Fruit fly (Drosophila melanogaster) whole organism, embryonic: ENCODE data around the gene CG13721.
A peak's percentile ranks its signal among the peaks of the same experiment; 100 is the strongest.

ENCODE experiments used
- BEAF-32 ChIP-seq: fragments of 200-800 bp; sonication (Bioruptor generic); optimal IDR thresholded peaks from 3 replicates; lab custom pipeline; 2017; ENCODE audit warnings: missing biosample characterization, missing genetic modification characterization, mild to moderate bottlenecking, moderate library complexity, missing genetic modification reagents
- CG11695 ChIP-seq: fragments of 200-800 bp; sonication (Bioruptor generic); IDR thresholded peaks from 3 replicates; pipeline ENCODE4 v1.3.6; 2022; ENCODE audit warnings: missing biosample characterization, missing genetic modification characterization
- CG13296 ChIP-seq: fragments of 200-800 bp; sonication (Bioruptor generic); optimal IDR thresholded peaks from 3 replicates; lab custom pipeline; 2018; ENCODE audit warnings: missing biosample characterization, mild to moderate bottlenecking, missing genetic modification characterization
- CG13775 ChIP-seq: fragments of 200-800 bp; sonication (Bioruptor generic); optimal IDR thresholded peaks from 3 replicates; lab custom pipeline; 2017; ENCODE audit warnings: missing biosample characterization, mild to moderate bottlenecking, missing genetic modification characterization
- CG14667 ChIP-seq: fragments of 200-800 bp; sonication (Bioruptor generic); IDR thresholded peaks from 2 replicates; pipeline ENCODE4 v1.3.6; 2022; ENCODE audit warnings: missing biosample characterization, missing genetic modification characterization
- CG14860 ChIP-seq: fragments of 200-800 bp; sonication (Bioruptor generic); IDR thresholded peaks from 3 replicates; pipeline ENCODE4 v1.3.6; 2022; ENCODE audit warnings: missing biosample characterization, missing genetic modification characterization; ENCODE audit not compliant: partially characterized antibody
- CG1647 ChIP-seq: fragments of 200-800 bp; sonication (Bioruptor generic); optimal IDR thresholded peaks from 3 replicates; lab custom pipeline; 2016; ENCODE audit warnings: missing biosample characterization, missing genetic modification characterization
- CG16813 ChIP-seq: fragments of 200-800 bp; sonication (Bioruptor generic); IDR thresholded peaks from 3 replicates; pipeline ENCODE4 v1.3.6; 2022; ENCODE audit warnings: missing biosample characterization, missing genetic modification characterization; ENCODE audit not compliant: partially characterized antibody
- CG2116 ChIP-seq: fragments of 200-800 bp; sonication (Bioruptor generic); optimal IDR thresholded peaks from 3 replicates; lab custom pipeline; 2018; ENCODE audit warnings: missing biosample characterization, mild to moderate bottlenecking, missing genetic modification characterization
- CG2889 ChIP-seq: fragments of 200-800 bp; sonication (Bioruptor generic); IDR thresholded peaks from 3 replicates; pipeline ENCODE4 v1.3.6; 2022; ENCODE audit warnings: missing biosample characterization, missing genetic modification characterization
- CG31441 ChIP-seq: fragments of 200-800 bp; sonication (Bioruptor generic); IDR thresholded peaks from 2 replicates; pipeline ENCODE4 v1.3.6; 2022; ENCODE audit warnings: missing biosample characterization, missing genetic modification characterization
- CG3726 ChIP-seq: fragments of 200-800 bp; sonication (Bioruptor generic); IDR thresholded peaks from 3 replicates; pipeline ENCODE4, ENCODE4 v1.3.6; 2022; ENCODE audit warnings: missing biosample characterization, missing genetic modification characterization
- CG3838 ChIP-seq: fragments of 200-800 bp; sonication (Bioruptor generic); optimal IDR thresholded peaks from 3 replicates; lab custom pipeline; 2016; ENCODE audit warnings: missing biosample characterization, missing genetic modification characterization
- CG4282 ChIP-seq: fragments of 200-800 bp; sonication (Bioruptor generic); optimal IDR thresholded peaks from 2 replicates; lab custom pipeline; 2016; ENCODE audit warnings: missing biosample characterization, missing genetic modification characterization
- CG5953 ChIP-seq: fragments of 200-800 bp; sonication (Bioruptor generic); IDR thresholded peaks from 2 replicates; pipeline ENCODE4 v1.3.6; 2022; ENCODE audit warnings: missing biosample characterization, missing genetic modification characterization
- CG6175 ChIP-seq: fragments of 200-800 bp; sonication (Bioruptor generic); IDR thresholded peaks from 3 replicates; pipeline ENCODE4 v1.3.6; 2022; ENCODE audit warnings: missing biosample characterization, missing genetic modification characterization
- CG6683 ChIP-seq: fragments of 200-800 bp; sonication (Bioruptor generic); optimal IDR thresholded peaks from 2 replicates; lab custom pipeline; 2017; ENCODE audit warnings: missing biosample characterization, mild to moderate bottlenecking, missing genetic modification characterization, missing genetic modification reagents
- CG6765 ChIP-seq: fragments of 200-800 bp; sonication (Bioruptor generic); optimal IDR thresholded peaks from 3 replicates; lab custom pipeline; 2017; ENCODE audit warnings: missing biosample characterization, mild to moderate bottlenecking, missing genetic modification characterization
- CG6813 ChIP-seq: fragments of 200-800 bp; sonication (Bioruptor generic); optimal IDR thresholded peaks from 2 replicates; lab custom pipeline; 2017; ENCODE audit warnings: missing biosample characterization, missing genetic modification characterization, mild to moderate bottlenecking, moderate library complexity, missing genetic modification reagents
- CG8359 ChIP-seq: fragments of 200-800 bp; sonication (Bioruptor generic); optimal IDR thresholded peaks from 2 replicates; lab custom pipeline; 2017; ENCODE audit warnings: missing biosample characterization, mild to moderate bottlenecking, missing genetic modification characterization, borderline replicate concordance
- CG9215 ChIP-seq: fragments of 200-800 bp; sonication (Bioruptor generic); IDR thresholded peaks from 2 replicates; pipeline ENCODE4 v1.3.6; 2022; ENCODE audit warnings: missing biosample characterization, missing genetic modification characterization
- CG9876 ChIP-seq: fragments of 200-800 bp; sonication (Bioruptor generic); optimal IDR thresholded peaks from 2 replicates; lab custom pipeline; 2016; ENCODE audit warnings: missing biosample characterization, missing genetic modification characterization
- CG9932 ChIP-seq: fragments of 200-800 bp; sonication (Bioruptor generic); IDR thresholded peaks from 2 replicates; pipeline ENCODE4 v1.3.6; 2022; ENCODE audit warnings: missing biosample characterization, missing genetic modification characterization
- CTCF ChIP-seq: fragments of 200-800 bp; sonication (Bioruptor generic); optimal IDR thresholded peaks from 2 replicates; lab custom pipeline; 2017; ENCODE audit warnings: missing biosample characterization, mild to moderate bottlenecking, missing genetic modification characterization, moderate library complexity
- Dip2 ChIP-seq: fragments of 200-800 bp; sonication (Bioruptor generic); IDR thresholded peaks from 2 replicates; pipeline ENCODE4 v1.3.6; 2022; ENCODE audit warnings: missing biosample characterization, missing genetic modification characterization
- Hr3 ChIP-seq: fragments of 200-800 bp; sonication (Bioruptor generic); optimal IDR thresholded peaks from 3 replicates; lab custom pipeline; 2016; ENCODE audit warnings: missing biosample characterization, missing genetic modification characterization
- Hr51 ChIP-seq, 2 experiments: fragments of 200-800 bp; sonication (Bioruptor generic); optimal IDR thresholded peaks; 2 replicates in 1 of 2; 3 replicates in 1 of 2; lab custom pipeline; 2016 to 2018; ENCODE audit warnings: missing biosample characterization in 2 of 2, missing genetic modification characterization in 2 of 2, mild to moderate bottlenecking in 1 of 2, moderate library complexity in 1 of 2
- Lpt ChIP-seq: fragments of >200 bp; optimal IDR thresholded peaks from 2 replicates; lab custom pipeline; 2018; ENCODE audit warnings: missing biosample characterization, missing genetic modification characterization
- Mrtf ChIP-seq: fragments of 200-800 bp; sonication (Bioruptor generic); IDR thresholded peaks from 3 replicates; pipeline ENCODE4 v1.3.6; 2022; ENCODE audit warnings: missing biosample characterization, missing genetic modification characterization
- Oaz ChIP-seq: fragments of 200-800 bp; sonication (Bioruptor generic); IDR thresholded peaks from 2 replicates; pipeline ENCODE4 v1.3.6; 2022; ENCODE audit warnings: missing biosample characterization, missing genetic modification characterization
- Poxn ChIP-seq: fragments of 200-800 bp; sonication (Bioruptor generic); IDR thresholded peaks from 2 replicates; pipeline ENCODE4 v1.3.6; 2022; ENCODE audit warnings: missing biosample characterization, missing genetic modification characterization
- abd-A ChIP-seq: fragments of 200-800 bp; sonication (Bioruptor generic); optimal IDR thresholded peaks from 3 replicates; lab custom pipeline; 2019; ENCODE audit warnings: missing biosample characterization, mild to moderate bottlenecking, missing genetic modification characterization, moderate library complexity
- ara ChIP-seq: fragments of 200-800 bp; sonication (Bioruptor generic); IDR thresholded peaks from 2 replicates; pipeline ENCODE4 v1.3.6; 2022; ENCODE audit warnings: missing biosample characterization, missing genetic modification characterization
- bowl ChIP-seq: fragments of 200-800 bp; sonication (Bioruptor generic); IDR thresholded peaks from 2 replicates; pipeline ENCODE4 v1.3.6; 2022; ENCODE audit warnings: missing biosample characterization, missing genetic modification characterization
- dan ChIP-seq: fragments of 200-800 bp; sonication (Bioruptor generic); IDR thresholded peaks from 2 replicates; pipeline ENCODE4 v1.3.6; 2022; ENCODE audit warnings: missing biosample characterization, missing genetic modification characterization
- dimm ChIP-seq: fragments of 200-800 bp; sonication (Bioruptor generic); IDR thresholded peaks from 2 replicates; pipeline ENCODE4 v1.3.6; 2022; ENCODE audit warnings: missing biosample characterization, missing genetic modification characterization
- ems ChIP-seq: fragments of 200-800 bp; sonication (Bioruptor generic); optimal IDR thresholded peaks from 3 replicates; lab custom pipeline; 2016; ENCODE audit warnings: missing biosample characterization, missing genetic modification characterization
- exex ChIP-seq: fragments of 200-800 bp; sonication (Bioruptor generic); optimal IDR thresholded peaks from 4 replicates; lab custom pipeline; 2018; ENCODE audit warnings: missing biosample characterization, mild to moderate bottlenecking, missing genetic modification characterization, moderate library complexity
- grn ChIP-seq: fragments of 200-800 bp; sonication (Bioruptor generic); optimal IDR thresholded peaks from 3 replicates; lab custom pipeline; 2017; ENCODE audit warnings: missing biosample characterization, missing genetic modification characterization
- lab ChIP-seq: fragments of 200-800 bp; sonication (Bioruptor generic); optimal IDR thresholded peaks from 3 replicates; lab custom pipeline; 2017; ENCODE audit warnings: missing biosample characterization, missing genetic modification characterization, mild to moderate bottlenecking, moderate library complexity, missing genetic modification reagents
- lbe ChIP-seq: fragments of 200-800 bp; sonication (Bioruptor generic); optimal IDR thresholded peaks from 2 replicates; lab custom pipeline; 2016; ENCODE audit warnings: missing biosample characterization, mild to moderate bottlenecking, missing genetic modification characterization
- odd ChIP-seq: fragments of 200-800 bp; sonication (Bioruptor generic); optimal IDR thresholded peaks from 2 replicates; lab custom pipeline; 2017; ENCODE audit warnings: missing biosample characterization, mild to moderate bottlenecking, missing genetic modification characterization
- otp ChIP-seq: fragments of 200-800 bp; sonication (Bioruptor generic); IDR thresholded peaks from 3 replicates; pipeline ENCODE4, ENCODE4 v1.3.6; 2022; ENCODE audit warnings: missing biosample characterization, missing genetic modification characterization
- pum ChIP-seq: fragments of 200-800 bp; sonication (Bioruptor generic); optimal IDR thresholded peaks from 2 replicates; lab custom pipeline; 2016; ENCODE audit warnings: missing biosample characterization, missing genetic modification characterization
- run ChIP-seq: fragments of 200-800 bp; sonication (Bioruptor generic); optimal IDR thresholded peaks from 3 replicates; lab custom pipeline; 2018; ENCODE audit warnings: missing biosample characterization, mild to moderate bottlenecking, missing genetic modification characterization
- sqz ChIP-seq: fragments of 200-800 bp; sonication (Bioruptor generic); optimal IDR thresholded peaks from 3 replicates; lab custom pipeline; 2018; ENCODE audit warnings: missing biosample characterization, mild to moderate bottlenecking, missing genetic modification characterization
- toy ChIP-seq: fragments of 200-800 bp; sonication (Bioruptor generic); IDR thresholded peaks from 2 replicates; pipeline ENCODE4 v1.3.6; 2022; ENCODE audit warnings: missing biosample characterization, missing genetic modification characterization
- wdn ChIP-seq: fragments of 200-800 bp; sonication (Bioruptor generic); IDR thresholded peaks from 2 replicates; pipeline ENCODE4 v1.3.6; 2022; ENCODE audit warnings: missing biosample characterization, missing genetic modification characterization
- yki ChIP-seq: fragments of >200 bp; optimal IDR thresholded peaks from 3 replicates; lab custom pipeline; 2018
- zen ChIP-seq: fragments of 200-800 bp; sonication (Bioruptor generic); optimal IDR thresholded peaks from 3 replicates; lab custom pipeline; 2018; ENCODE audit warnings: missing biosample characterization, mild to moderate bottlenecking, missing genetic modification characterization, moderate library complexity
- zfh2 ChIP-seq: fragments of 200-800 bp; sonication (Bioruptor generic); optimal IDR thresholded peaks from 2 replicates; lab custom pipeline; 2016; ENCODE audit warnings: missing biosample characterization, missing genetic modification characterization

CG13721 gene

DNA sequence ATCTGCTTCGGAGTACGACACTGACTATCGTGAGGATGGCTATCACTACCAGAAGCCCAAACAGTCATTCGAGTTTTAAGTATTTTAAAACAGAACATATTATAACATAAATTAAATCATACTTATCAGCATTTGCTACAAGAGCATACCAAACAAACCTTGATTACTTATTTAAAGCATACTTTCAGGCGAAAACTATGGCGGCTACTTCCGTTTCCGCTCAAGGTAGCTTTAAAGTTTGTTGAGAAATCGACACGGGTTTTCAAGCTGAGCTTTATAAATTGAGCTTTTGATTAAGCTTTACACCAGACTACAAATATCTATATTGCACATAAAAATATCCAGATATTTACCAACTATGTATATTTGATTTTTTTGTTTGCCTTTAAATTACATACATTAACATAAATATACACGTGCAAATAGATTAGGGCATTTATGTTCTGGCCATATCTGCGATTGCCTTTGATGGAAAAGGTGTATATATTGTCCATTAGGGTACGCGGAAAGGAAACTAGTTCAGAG, 22.6 kb downstream of the CG13721 start (continued):
- TF ChIP-seq ems (GFP tag; lab: Kevin White, UChicago) = peak; percentile 70
- peak; percentile 97 for TF ChIP-seq lab (GFP tag; lab: Kevin White, UChicago)
- TF ChIP-seq CG13296 = peak; percentile 95
- TF ChIP-seq CG3726 = peak; percentile 57; the same call in 1 of the 3 replicates
- no peak for TF ChIP-seq Oaz (GFP tag; lab: Robert Waterston, UW)
- TF ChIP-seq Hr51 (GFP tag; optimal IDR thresholded peaks at IDR 0.05; lab: Kevin White, UChicago) = peak; percentile 49 to 83
- no peak for TF ChIP-seq CG2889 (GFP tag; lab: Robert Waterston, UW)
- TF ChIP-seq Mrtf (GFP tag; lab: Robert Waterston, UW) = no peak
- TF ChIP-seq CG6765 (GFP tag; lab: Kevin White, UChicago) = peak; percentile 98
- TF ChIP-seq CG5953 (GFP tag; lab: Robert Waterston, UW) = peak; percentile 81
- peak; percentile 71 for TF ChIP-seq sqz
- TF ChIP-seq yki (lab: Kevin White, UChicago) = no peak
- no peak for TF ChIP-seq dan (GFP tag; lab: Robert Waterston, UW)
- peak; percentile 57 for TF ChIP-seq exex (tag; lab: Kevin White, UChicago)
- peak; percentile 69 for TF ChIP-seq CTCF
- peak; percentile 52 for TF ChIP-seq CG1647 (GFP tag; lab: Kevin White, UChicago)
- no peak for TF ChIP-seq Dip2 (GFP tag; lab: Robert Waterston, UW)
- TF ChIP-seq toy (GFP tag; lab: Robert Waterston, UW) = 0 out of 2 replicates have a peak, but pooled peaks have one; percentile 32
- TF ChIP-seq CG9932 (GFP tag; lab: Robert Waterston, UW) = peak; percentile 28; the same call in 1 of the 2 replicates
- TF ChIP-seq CG31441 = peak; percentile 80
- TF ChIP-seq CG13775 (GFP tag; lab: Kevin White, UChicago) = peak; percentile 76
- TF ChIP-seq CG14860 (GFP tag; lab: Robert Waterston, UW) = no peak
- peak; percentile 40 for TF ChIP-seq CG9876 (GFP tag; lab: Kevin White, UChicago)
- TF ChIP-seq otp (GFP tag; lab: Robert Waterston, UW) = peak; percentile 84; the same call in 2 of the 3 replicates
- peak; percentile 42; the same call in 1 of the 2 replicates for TF ChIP-seq bowl (GFP tag; lab: Robert Waterston, UW)
- peak; percentile 75 for TF ChIP-seq run
- TF ChIP-seq lbe (GFP tag; lab: Kevin White, UChicago) = no peak
- no peak for TF ChIP-seq CG9215 (GFP tag; lab: Robert Waterston, UW)
- no peak for TF ChIP-seq CG16813 (GFP tag; lab: Robert Waterston, UW)
- peak; percentile 56 for TF ChIP-seq CG3838 (GFP tag; lab: Kevin White, UChicago)
- TF ChIP-seq CG11695 = 0 out of 3 replicates have a peak, but pooled peaks have one; percentile 44
- TF ChIP-seq abd-A (tag; lab: Kevin White, UChicago) = peak; percentile 84
- no peak for TF ChIP-seq CG4282 (GFP tag; lab: Kevin White, UChicago)
- no peak for TF ChIP-seq zen (tag; lab: Kevin White, UChicago)
- no peak for TF ChIP-seq Hr3 (GFP tag; lab: Kevin White, UChicago)
- TF ChIP-seq zfh2 = no peak
- TF ChIP-seq CG6683 (GFP tag; lab: Kevin White, UChicago) = peak; percentile 87
- no peak for TF ChIP-seq BEAF-32 (GFP tag; lab: Kevin White, UChicago)
- peak; percentile 95 for TF ChIP-seq CG6813
- peak; percentile 82 for TF ChIP-seq CG2116 (GFP tag; lab: Kevin White, UChicago)
- peak; percentile 94 for TF ChIP-seq odd
- TF ChIP-seq grn (GFP tag; lab: Kevin White, UChicago) = peak; percentile 71
- no peak for TF ChIP-seq Lpt (GFP tag; lab: Kevin White, UChicago)
- peak; percentile 47; the same call in 1 of the 3 replicates for TF ChIP-seq CG6175
- peak; percentile 81 for TF ChIP-seq CG8359 (GFP tag; lab: Kevin White, UChicago)
- no peak for TF ChIP-seq pum (GFP tag; lab: Kevin White, UChicago)
- peak; percentile 45; the same call in 1 of the 2 replicates for TF ChIP-seq wdn (GFP tag; lab: Robert Waterston, UW)
- TF ChIP-seq Poxn = no peak
- 0 out of 2 replicates have a peak, but pooled peaks have one; percentile 54 for TF ChIP-seq ara
- no peak for TF ChIP-seq dimm (GFP tag; lab: Robert Waterston, UW)
- TF ChIP-seq CG14667 (GFP tag; lab: Robert Waterston, UW) = no peak
